Fruit fly (Drosophila melanogaster) whole organism, embryonic: ENCODE measurements around the gene KFase.

Experiments
- Bdp1 ChIP-seq: fragments of 200-800 bp; sonication (Bioruptor generic); optimal IDR thresholded peaks from 3 replicates; lab custom pipeline; 2016; ENCODE audit warnings: missing biosample characterization, missing genetic modification characterization
- Blimp-1 ChIP-seq: fragments of 200-800 bp; sonication (Bioruptor generic); optimal IDR thresholded peaks from 3 replicates; lab custom pipeline; 2018; ENCODE audit warnings: missing biosample characterization, missing genetic modification characterization, mild to moderate bottlenecking, moderate library complexity, missing genetic modification reagents
- CG12236 ChIP-seq: fragments of 200-800 bp; sonication (Bioruptor generic); optimal IDR thresholded peaks from 2 replicates; lab custom pipeline; 2016; ENCODE audit warnings: missing biosample characterization, missing genetic modification characterization
- CG13123 ChIP-seq: fragments of 200-800 bp; sonication (Bioruptor generic); optimal IDR thresholded peaks from 2 replicates; lab custom pipeline; 2016; ENCODE audit warnings: missing biosample characterization, missing genetic modification characterization
- CG13296 ChIP-seq: fragments of 200-800 bp; sonication (Bioruptor generic); optimal IDR thresholded peaks from 3 replicates; lab custom pipeline; 2018; ENCODE audit warnings: missing biosample characterization, mild to moderate bottlenecking, missing genetic modification characterization
- CG13624 ChIP-seq: fragments of 200-800 bp; sonication (Bioruptor generic); optimal IDR thresholded peaks from 2 replicates; lab custom pipeline; 2016; ENCODE audit warnings: missing biosample characterization, missing genetic modification characterization
- CG13775 ChIP-seq: fragments of 200-800 bp; sonication (Bioruptor generic); optimal IDR thresholded peaks from 3 replicates; lab custom pipeline; 2017; ENCODE audit warnings: missing biosample characterization, mild to moderate bottlenecking, missing genetic modification characterization
- CG14965 ChIP-seq: fragments of 200-800 bp; sonication (Bioruptor generic); optimal IDR thresholded peaks from 2 replicates; lab custom pipeline; 2016; ENCODE audit warnings: missing biosample characterization, missing genetic modification characterization, borderline replicate concordance
- CG15479 ChIP-seq: fragments of 200-800 bp; sonication (Bioruptor generic); optimal IDR thresholded peaks from 3 replicates; lab custom pipeline; 2019; ENCODE audit warnings: missing biosample characterization, mild to moderate bottlenecking, missing genetic modification characterization, moderate library complexity
- CG1603 ChIP-seq: fragments of 200-800 bp; sonication (Bioruptor generic); optimal IDR thresholded peaks from 2 replicates; lab custom pipeline; 2019; ENCODE audit warnings: missing biosample characterization, mild to moderate bottlenecking, missing genetic modification characterization, moderate library complexity
- CG2129 ChIP-seq: fragments of 200-800 bp; sonication (Bioruptor generic); IDR thresholded peaks from 2 replicates; pipeline ENCODE4 v1.3.6; 2022; ENCODE audit warnings: missing biosample characterization, missing genetic modification characterization; ENCODE audit not compliant: partially characterized antibody
- CG2712 ChIP-seq: fragments of 200-800 bp; optimal IDR thresholded peaks from 3 replicates; lab custom pipeline; 2019; ENCODE audit warnings: missing biosample characterization, mild to moderate bottlenecking, missing genetic modification characterization, moderate library complexity
- CG2889 ChIP-seq: fragments of 200-800 bp; sonication (Bioruptor generic); IDR thresholded peaks from 3 replicates; pipeline ENCODE4 v1.3.6; 2022; ENCODE audit warnings: missing biosample characterization, missing genetic modification characterization
- CG3065 ChIP-seq: fragments of 200-800 bp; sonication (Bioruptor generic); optimal IDR thresholded peaks from 2 replicates; lab custom pipeline; 2016; ENCODE audit warnings: missing biosample characterization, missing genetic modification characterization
- CG31224 ChIP-seq: fragments of 200-800 bp; sonication (Bioruptor generic); IDR thresholded peaks from 2 replicates; pipeline ENCODE4 v1.3.6; 2022; ENCODE audit warnings: missing biosample characterization, missing genetic modification characterization
- CG34224 ChIP-seq: fragments of 200-800 bp; sonication (Bioruptor generic); IDR thresholded peaks from 3 replicates; pipeline ENCODE4 v1.3.6; 2022; ENCODE audit warnings: missing biosample characterization, missing genetic modification characterization; ENCODE audit not compliant: partially characterized antibody
- CG34422 ChIP-seq: fragments of 200-800 bp; sonication (Bioruptor generic); IDR thresholded peaks from 3 replicates; pipeline ENCODE4 v1.3.6; 2022; ENCODE audit warnings: missing biosample characterization, missing genetic modification characterization
- CG5953 ChIP-seq: fragments of 200-800 bp; sonication (Bioruptor generic); IDR thresholded peaks from 2 replicates; pipeline ENCODE4 v1.3.6; 2022; ENCODE audit warnings: missing biosample characterization, missing genetic modification characterization
- CG6689 ChIP-seq: fragments of 200-800 bp; sonication (Bioruptor generic); IDR thresholded peaks from 2 replicates; pipeline ENCODE4 v1.3.6; 2022; ENCODE audit warnings: missing biosample characterization, missing genetic modification characterization
- CG7372 ChIP-seq: fragments of 200-800 bp; sonication (Bioruptor generic); IDR thresholded peaks from 2 replicates; pipeline ENCODE4 v1.3.6; 2022; ENCODE audit warnings: missing biosample characterization, missing genetic modification characterization
- CG7839 ChIP-seq: fragments of 200-800 bp; sonication (Bioruptor generic); optimal IDR thresholded peaks from 3 replicates; lab custom pipeline; 2018; ENCODE audit warnings: missing biosample characterization, mild to moderate bottlenecking, missing genetic modification characterization, moderate library complexity
- Dp ChIP-seq: fragments of 200-800 bp; sonication (Bioruptor generic); optimal IDR thresholded peaks from 2 replicates; lab custom pipeline; 2018; ENCODE audit warnings: missing biosample characterization, mild to moderate bottlenecking, missing genetic modification characterization, moderate library complexity
- Elba2 ChIP-seq: fragments of 200-800 bp; sonication (Bioruptor generic); optimal IDR thresholded peaks from 3 replicates; lab custom pipeline; 2016; ENCODE audit warnings: missing biosample characterization, missing genetic modification characterization
- Gug ChIP-seq: fragments of 200-800 bp; sonication (Bioruptor generic); IDR thresholded peaks from 4 replicates; pipeline ENCODE4 v1.3.6; 2022; ENCODE audit warnings: missing biosample characterization, missing genetic modification characterization
- HLH3B ChIP-seq: fragments of 200-800 bp; sonication (Bioruptor generic); IDR thresholded peaks from 2 replicates; pipeline ENCODE4 v1.3.6; 2022; ENCODE audit warnings: missing biosample characterization, missing genetic modification characterization
- HmgZ ChIP-seq: fragments of 200-800 bp; sonication (Bioruptor generic); optimal IDR thresholded peaks from 2 replicates; lab custom pipeline; 2018; ENCODE audit warnings: missing biosample characterization, mild to moderate bottlenecking, missing genetic modification characterization
- MESR4 ChIP-seq: fragments of 200-800 bp; sonication (Bioruptor generic); optimal IDR thresholded peaks from 2 replicates; lab custom pipeline; 2018; ENCODE audit warnings: missing biosample characterization, mild to moderate bottlenecking, missing genetic modification characterization, moderate library complexity
- PHDP ChIP-seq: fragments of 200-800 bp; sonication (Bioruptor generic); optimal IDR thresholded peaks from 3 replicates; lab custom pipeline; 2018; ENCODE audit warnings: missing biosample characterization, mild to moderate bottlenecking, missing genetic modification characterization, moderate library complexity
- Rx ChIP-seq: fragments of 200-800 bp; sonication (Bioruptor generic); IDR thresholded peaks from 2 replicates; pipeline ENCODE4 v1.3.6; 2022; ENCODE audit warnings: missing biosample characterization, missing genetic modification characterization
- ab ChIP-seq: fragments of 200-800 bp; sonication (Bioruptor generic); optimal IDR thresholded peaks from 2 replicates; lab custom pipeline; 2016; ENCODE audit warnings: missing biosample characterization, missing genetic modification characterization
- ash1 ChIP-seq: fragments of 200-800 bp; sonication (Bioruptor generic); optimal IDR thresholded peaks from 2 replicates; lab custom pipeline; 2018; ENCODE audit warnings: missing biosample characterization, mild to moderate bottlenecking, missing genetic modification characterization
- ato ChIP-seq: fragments of 200-800 bp; sonication (Bioruptor generic); IDR thresholded peaks from 2 replicates; pipeline ENCODE4 v1.3.6; 2022; ENCODE audit warnings: missing biosample characterization, missing genetic modification characterization; ENCODE audit not compliant: partially characterized antibody
- az2 ChIP-seq: fragments of 200-800 bp; sonication (Bioruptor generic); optimal IDR thresholded peaks from 3 replicates; lab custom pipeline; 2016; ENCODE audit warnings: missing biosample characterization, missing genetic modification characterization
- bab2 ChIP-seq: fragments of 200-800 bp; sonication (Bioruptor generic); optimal IDR thresholded peaks from 2 replicates; lab custom pipeline; 2016; ENCODE audit warnings: missing biosample characterization, missing genetic modification characterization
- ems ChIP-seq: fragments of 200-800 bp; sonication (Bioruptor generic); optimal IDR thresholded peaks from 3 replicates; lab custom pipeline; 2016; ENCODE audit warnings: missing biosample characterization, missing genetic modification characterization
- ken ChIP-seq: fragments of 200-800 bp; sonication (Bioruptor generic); IDR thresholded peaks from 3 replicates; pipeline ENCODE4 v1.3.6; 2022; ENCODE audit warnings: missing biosample characterization, missing genetic modification characterization
- knrl ChIP-seq: fragments of 200-800 bp; sonication (Bioruptor generic); IDR thresholded peaks from 3 replicates; pipeline ENCODE4 v1.3.6; 2022; ENCODE audit warnings: missing biosample characterization, missing genetic modification characterization; ENCODE audit not compliant: partially characterized antibody
- nerfin-2 ChIP-seq: fragments of 200-800 bp; sonication (Bioruptor generic); IDR thresholded peaks from 2 replicates; pipeline ENCODE4 v1.3.6; 2022; ENCODE audit warnings: missing biosample characterization, missing genetic modification characterization; ENCODE audit not compliant: partially characterized antibody
- odd ChIP-seq: fragments of 200-800 bp; sonication (Bioruptor generic); optimal IDR thresholded peaks from 2 replicates; lab custom pipeline; 2017; ENCODE audit warnings: missing biosample characterization, mild to moderate bottlenecking, missing genetic modification characterization
- org-1 ChIP-seq: fragments of 200-800 bp; sonication (Bioruptor generic); optimal IDR thresholded peaks from 2 replicates; lab custom pipeline; 2017; ENCODE audit warnings: missing biosample characterization, missing genetic modification characterization
- pan ChIP-seq, 4 experiments: fragments of >200 bp in 3 of 4; fragments of 200-800 bp in 1 of 4; sonication (Bioruptor generic) in 1 of 4; optimal IDR thresholded peaks in 3 of 4; IDR thresholded peaks in 1 of 4; 2 replicates each; pipeline versions ENCODE4 v1.3.6 to Lab custom; 2017 to 2022; ENCODE audit warnings: missing biosample characterization in 2 of 4, missing genetic modification characterization in 2 of 4, mixed read lengths in 1 of 4
- scrt ChIP-seq: fragments of 200-800 bp; sonication (Bioruptor generic); optimal IDR thresholded peaks from 2 replicates; lab custom pipeline; 2018; ENCODE audit warnings: missing biosample characterization, mild to moderate bottlenecking, missing genetic modification characterization, moderate library complexity
- seq ChIP-seq: fragments of 200-800 bp; sonication (Bioruptor generic); IDR thresholded peaks from 2 replicates; pipeline ENCODE4 v1.3.6; 2022; ENCODE audit warnings: missing biosample characterization, missing genetic modification characterization
- sna ChIP-seq: fragments of 200-800 bp; sonication (Bioruptor generic); IDR thresholded peaks from 2 replicates; pipeline ENCODE4 v1.3.6; 2022; ENCODE audit warnings: missing biosample characterization, missing genetic modification characterization; ENCODE audit not compliant: partially characterized antibody
- sob ChIP-seq: fragments of 200-800 bp; sonication (Bioruptor generic); IDR thresholded peaks from 2 replicates; pipeline ENCODE4 v1.3.6; 2022; ENCODE audit warnings: missing biosample characterization, missing genetic modification characterization
- sr ChIP-seq: fragments of 200-800 bp; sonication (Bioruptor generic); IDR thresholded peaks from 3 replicates; pipeline ENCODE4 v1.3.6; 2022; ENCODE audit warnings: missing biosample characterization, missing genetic modification characterization
- sug ChIP-seq: fragments of 200-800 bp; optimal IDR thresholded peaks from 2 replicates; lab custom pipeline; 2019; ENCODE audit warnings: missing biosample characterization, mild to moderate bottlenecking, missing genetic modification characterization, moderate library complexity
- tin ChIP-seq: fragments of 200-800 bp; sonication (Bioruptor generic); optimal IDR thresholded peaks from 3 replicates; lab custom pipeline; 2016; ENCODE audit warnings: missing biosample characterization, missing genetic modification characterization
- zen ChIP-seq: fragments of 200-800 bp; sonication (Bioruptor generic); optimal IDR thresholded peaks from 3 replicates; lab custom pipeline; 2018; ENCODE audit warnings: missing biosample characterization, mild to moderate bottlenecking, missing genetic modification characterization, moderate library complexity

KFase gene

DNA sequence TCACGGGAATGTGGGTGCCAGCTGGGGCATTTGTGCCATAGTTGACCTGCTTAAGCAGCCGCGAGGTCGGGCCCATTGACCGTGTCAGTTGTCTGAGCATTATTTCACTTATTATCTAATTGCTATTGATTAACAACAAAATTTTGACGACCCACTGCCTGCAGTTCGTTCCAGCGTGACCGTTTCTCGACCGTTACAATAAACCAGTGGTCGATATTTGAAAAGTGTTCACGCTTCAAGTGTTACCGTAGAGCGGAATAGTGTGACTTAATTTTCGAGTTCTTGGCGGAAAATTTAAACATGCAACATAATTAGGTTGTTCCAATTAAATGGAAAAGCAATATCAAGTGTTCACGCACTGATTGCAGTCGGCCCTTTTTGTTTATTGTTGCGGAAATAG lies 21.0 kb downstream of the KFase start, which contains the start of gene HemK1 (continued):
- TF ChIP-seq sr (GFP tag; lab: Robert Waterston, UW) (no peak), CG1603 (tag; lab: Kevin White, UChicago) (peak; percentile 84), sna (GFP tag; lab: Robert Waterston, UW) (peak; percentile 7; the same call in 1 of the 2 replicates), PHDP (no peak), Gug (GFP tag; lab: Robert Waterston, UW) (no peak), knrl (GFP tag; lab: Robert Waterston, UW) (peak; percentile 60), bab2 (GFP tag; lab: Kevin White, UChicago) (no peak)

DNA sequence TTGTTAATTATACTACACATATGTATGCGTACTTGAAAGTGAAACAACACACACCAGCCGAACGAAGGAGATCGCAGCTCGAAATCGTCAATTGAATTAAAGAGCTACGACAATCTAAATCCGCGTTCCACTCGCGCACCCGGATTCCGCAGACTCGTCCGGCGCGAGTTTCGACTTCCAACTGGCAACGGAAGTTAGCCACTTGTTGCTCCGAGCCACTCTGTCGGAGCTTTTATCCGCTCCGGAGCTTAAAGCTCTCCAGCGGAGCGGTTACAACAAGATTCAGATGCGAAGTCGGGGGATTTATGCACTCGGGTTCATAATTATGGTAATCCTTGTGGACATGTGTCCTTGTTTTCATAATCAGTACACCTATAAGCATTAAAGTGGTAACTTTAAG lies 23.1 kb downstream of the KFase start, which contains the start of gene Rchy1:
Gene Rchy1, minus strand, starts transcription at position 173 of the 400 bp plus-strand sequence.
- TF ChIP-seq Bdp1 (GFP tag; lab: Kevin White, UChicago) (no peak), CG2129 (no peak), CG7839 (no peak), CG34422 (GFP tag; lab: Robert Waterston, UW) (peak; percentile 21; the same call in 1 of the 3 replicates), CG13624 (GFP tag; lab: Kevin White, UChicago) (peak; percentile 3), CG3065 (GFP tag; lab: Kevin White, UChicago) (no peak), ab (GFP tag; lab: Kevin White, UChicago) (no peak), HmgZ (tag; lab: Kevin White, UChicago) (peak; percentile 40), MESR4 (GFP tag; lab: Kevin White, UChicago) (peak; percentile 3), HLH3B (GFP tag; lab: Robert Waterston, UW) (no peak; the same call in 1 of the 2 replicates), odd (GFP tag; lab: Kevin White, UChicago) (peak; percentile 50), org-1 (GFP tag; lab: Kevin White, UChicago) (no peak), CG13775 (GFP tag; lab: Kevin White, UChicago) (no peak), Elba2 (no peak), ash1 (GFP tag; lab: Kevin White, UChicago) (no peak), sug (tag; lab: Kevin White, UChicago) (peak; percentile 34), az2 (GFP tag; lab: Kevin White, UChicago) (no peak), seq (peak; percentile 17; the same call in 1 of the 2 replicates), CG13296 (GFP tag; lab: Kevin White, UChicago) (peak; percentile 70), tin (no peak), CG5953 (GFP tag; lab: Robert Waterston, UW) (no peak), Dp (GFP tag; lab: Kevin White, UChicago) (peak; percentile 13), pan (optimal IDR thresholded peaks at IDR 0.05; lab: Kevin White, UChicago) (no peak), pan (GFP tag; optimal IDR thresholded peaks at IDR 0.05 in 1 of 2, IDR thresholded peaks at IDR 0.05 in 1 of 2) (peak in 1 of 2 experiments; percentile 27), scrt (peak; percentile 93), CG13123 (GFP tag; lab: Kevin White, UChicago) (no peak), CG2889 (GFP tag; lab: Robert Waterston, UW) (no peak), CG14965 (no peak), ems (GFP tag; lab: Kevin White, UChicago) (no peak), nerfin-2 (GFP tag; lab: Robert Waterston, UW) (no peak), Blimp-1 (GFP tag; lab: Kevin White, UChicago) (peak; percentile 3), CG7372 (no peak), CG12236 (GFP tag; lab: Kevin White, UChicago) (no peak), Rx (GFP tag; lab: Robert Waterston, UW) (no peak), sob (peak; percentile 58; the same call in 1 of the 2 replicates), CG31224 (no peak), zen (tag; lab: Kevin White, UChicago) (no peak), CG6689 (no peak), CG34224 (GFP tag; lab: Robert Waterston, UW) (no peak), CG15479 (GFP tag; lab: Kevin White, UChicago) (no peak), ato (peak; percentile 49; the same call in 1 of the 2 replicates), ken (GFP tag; lab: Robert Waterston, UW) (no peak), CG2712 (tag; lab: Kevin White, UChicago) (no peak)
